Fruit fly (Drosophila melanogaster): ENCODE data around the gene PDCD-5.

Gene PDCD-5

dm6 chr3L:16195476-16195958 is 36.3 kb downstream of the PDCD-5 start (continued):
- peak; percentile 11 for TF ChIP-seq CG8632 (GFP tag; optimal IDR thresholded peaks at IDR 0.05)
- no peak; the same call in 2 of the 3 replicates for TF ChIP-seq CG8119 (GFP tag; IDR thresholded peaks at IDR 0.05)
- peak; percentile 52 for TF ChIP-seq CG6163 (GFP tag; IDR thresholded peaks at IDR 0.05)
- peak; percentile 43 for TF ChIP-seq CG16779 (tag; optimal IDR thresholded peaks at IDR 0.05)
- TF ChIP-seq ss (GFP tag; optimal IDR thresholded peaks at IDR 0.05) = peak; percentile 71 to 80
- TF ChIP-seq dac (GFP tag; optimal IDR thresholded peaks at IDR 0.05) = no peak
- peak; percentile 29 for TF ChIP-seq CG7368 (GFP tag; optimal IDR thresholded peaks at IDR 0.05)
- TF ChIP-seq Eip78C (GFP tag) = peak; percentile 93
- TF ChIP-seq fd85E (GFP tag; optimal IDR thresholded peaks at IDR 0.05) = peak; percentile 38
- no peak for TF ChIP-seq CG6276 (GFP tag; optimal IDR thresholded peaks at IDR 0.05)
- TF ChIP-seq OdsH (GFP tag; optimal IDR thresholded peaks at IDR 0.05) = no peak
- peak; percentile 66 for TF ChIP-seq Eip75B (GFP tag; optimal IDR thresholded peaks at IDR 0.05)
- peak; percentile 62 for TF ChIP-seq CG6808 (GFP tag; optimal IDR thresholded peaks at IDR 0.05)
- TF ChIP-seq Sox15 (GFP tag; optimal IDR thresholded peaks at IDR 0.05) = no peak
- TF ChIP-seq CG10631 (GFP tag; optimal IDR thresholded peaks at IDR 0.05) = peak; percentile 9
- TF ChIP-seq CG6854 (GFP tag; optimal IDR thresholded peaks at IDR 0.05) = peak; percentile 88
- TF ChIP-seq Hr39 (GFP tag; optimal IDR thresholded peaks at IDR 0.05) = no peak
- no peak for TF ChIP-seq Ets96B (tag; optimal IDR thresholded peaks at IDR 0.05)
- no peak for TF ChIP-seq Hr4 (GFP tag; optimal IDR thresholded peaks at IDR 0.05)
- TF ChIP-seq pdm3 (GFP tag; optimal IDR thresholded peaks at IDR 0.05) = peak; percentile 25
- TF ChIP-seq topi (GFP tag; optimal IDR thresholded peaks at IDR 0.05) = peak; percentile 53
- peak; percentile 73 for TF ChIP-seq Blimp-1 (GFP tag; optimal IDR thresholded peaks at IDR 0.05)
- 0 out of 2 replicates have a peak, but pooled peaks have one; percentile 16 for TF ChIP-seq Gug (GFP tag; IDR thresholded peaks at IDR 0.05)
- no peak for TF ChIP-seq CG32006 (GFP tag; optimal IDR thresholded peaks at IDR 0.05)
- TF ChIP-seq Lpt (GFP tag; optimal IDR thresholded peaks at IDR 0.05) = peak; percentile 68
- no peak for TF ChIP-seq CG11762 (GFP tag; optimal IDR thresholded peaks at IDR 0.05; ENCODE audit: insufficient read depth)
- TF ChIP-seq lz (GFP tag; optimal IDR thresholded peaks at IDR 0.05) = peak; percentile 26
- no peak for TF ChIP-seq CG4318 (GFP tag; optimal IDR thresholded peaks at IDR 0.05)
- TF ChIP-seq acj6 (GFP tag; optimal IDR thresholded peaks at IDR 0.05) = peak; percentile 7
- peak; percentile 88 for TF ChIP-seq vri (GFP tag; optimal IDR thresholded peaks at IDR 0.05)
- no peak for TF ChIP-seq Hr38 (GFP tag; optimal IDR thresholded peaks at IDR 0.05)
- TF ChIP-seq CG3919 (GFP tag; optimal IDR thresholded peaks at IDR 0.05) = peak; percentile 40

dm6 chr3L:16193851-16194709 is 37.8 kb downstream of the PDCD-5 start:
- TF ChIP-seq Blimp-1 (GFP tag; optimal IDR thresholded peaks at IDR 0.05) (peak; percentile 37), eg (GFP tag; IDR thresholded peaks at IDR 0.05) (peak; percentile 62; the same call in 2 of the 3 replicates), CG6276 (GFP tag; optimal IDR thresholded peaks at IDR 0.05) (peak; percentile 81), CG11902 (GFP tag; optimal IDR thresholded peaks at IDR 0.05) (no peak), Sox14 (GFP tag; optimal IDR thresholded peaks at IDR 0.05) (peak; percentile 59), CG6808 (GFP tag; optimal IDR thresholded peaks at IDR 0.05) (peak; percentile 73), dac (GFP tag; optimal IDR thresholded peaks at IDR 0.05) (no peak), Sox102F (GFP tag; optimal IDR thresholded peaks at IDR 0.05) (peak; percentile 62), CG16779 (tag; optimal IDR thresholded peaks at IDR 0.05) (peak; percentile 47), Smox (GFP tag; optimal IDR thresholded peaks at IDR 0.05) (peak; percentile 39), Sox15 (GFP tag; optimal IDR thresholded peaks at IDR 0.05) (no peak), CG10669 (GFP tag; optimal IDR thresholded peaks at IDR 0.05) (peak; percentile 75), Gug (GFP tag; IDR thresholded peaks at IDR 0.05) (peak; percentile 59), lz (GFP tag; optimal IDR thresholded peaks at IDR 0.05) (peak; percentile 44), CG4318 (GFP tag; optimal IDR thresholded peaks at IDR 0.05) (no peak), Hr4 (GFP tag; optimal IDR thresholded peaks at IDR 0.05) (peak; percentile 22), salr (GFP tag; optimal IDR thresholded peaks at IDR 0.05) (peak; percentile 27 to 71), Lpt (GFP tag; optimal IDR thresholded peaks at IDR 0.05) (peak; percentile 60), CG7368 (GFP tag; optimal IDR thresholded peaks at IDR 0.05) (peak; percentile 67), CG8632 (GFP tag; optimal IDR thresholded peaks at IDR 0.05) (peak; percentile 71), CG32006 (GFP tag; optimal IDR thresholded peaks at IDR 0.05) (peak; percentile 52), CG31627 (GFP tag; optimal IDR thresholded peaks at IDR 0.05) (no peak), Eip78C (GFP tag) (peak; percentile 88), achi (GFP tag; optimal IDR thresholded peaks at IDR 0.05) (peak; percentile 67), vri (GFP tag; optimal IDR thresholded peaks at IDR 0.05) (peak; percentile 85), fd59A (GFP tag; optimal IDR thresholded peaks at IDR 0.05) (peak; percentile 42), fd85E (GFP tag; optimal IDR thresholded peaks at IDR 0.05) (peak; percentile 45), CG6854 (GFP tag; optimal IDR thresholded peaks at IDR 0.05) (peak; percentile 85), svp (GFP tag) (peak; percentile 98), Eip93F (GFP tag; optimal IDR thresholded peaks at IDR 0.05) (peak; percentile 82), Ets21C (GFP tag; optimal IDR thresholded peaks at IDR 0.05) (no peak), CG3919 (GFP tag; optimal IDR thresholded peaks at IDR 0.05) (peak; percentile 73), CG6163 (GFP tag; IDR thresholded peaks at IDR 0.05) (peak; percentile 77), acj6 (GFP tag; optimal IDR thresholded peaks at IDR 0.05) (peak; percentile 39)

Measured in whole organism, prepupa.